Fruit fly (Drosophila melanogaster) whole organism, embryonic: ENCODE results near the gene rno.

ENCODE experiments used
- BEAF-32 ChIP-seq: fragments of 200-800 bp; sonication (Bioruptor generic); optimal IDR thresholded peaks from 3 replicates; lab custom pipeline; 2017; ENCODE audit warnings: missing biosample characterization, missing genetic modification characterization, mild to moderate bottlenecking, moderate library complexity, missing genetic modification reagents
- Bdp1 ChIP-seq: fragments of 200-800 bp; sonication (Bioruptor generic); optimal IDR thresholded peaks from 3 replicates; lab custom pipeline; 2016; ENCODE audit warnings: missing biosample characterization, missing genetic modification characterization
- Blimp-1 ChIP-seq: fragments of 200-800 bp; sonication (Bioruptor generic); optimal IDR thresholded peaks from 3 replicates; lab custom pipeline; 2018; ENCODE audit warnings: missing biosample characterization, missing genetic modification characterization, mild to moderate bottlenecking, moderate library complexity, missing genetic modification reagents
- CG10565 ChIP-seq: fragments of 200-800 bp; sonication (Bioruptor generic); optimal IDR thresholded peaks from 3 replicates; lab custom pipeline; 2016; ENCODE audit warnings: missing biosample characterization, mild to moderate bottlenecking, missing genetic modification characterization
- CG10959 ChIP-seq: fragments of 200-800 bp; sonication (Bioruptor generic); IDR thresholded peaks from 2 replicates; pipeline ENCODE4 v1.3.6; 2022; ENCODE audit warnings: missing biosample characterization, missing genetic modification characterization
- CG11093 ChIP-seq: fragments of 200-800 bp; sonication (Bioruptor generic); IDR thresholded peaks from 3 replicates; pipeline ENCODE4 v1.3.6; 2022; ENCODE audit warnings: missing biosample characterization, missing genetic modification characterization
- CG16779 ChIP-seq: fragments of 200-800 bp; sonication (Bioruptor generic); IDR thresholded peaks from 2 replicates; pipeline ENCODE4 v1.3.6; 2022; ENCODE audit warnings: missing biosample characterization, missing genetic modification characterization
- CG17568 ChIP-seq: fragments of 200-800 bp; sonication (Bioruptor generic); optimal IDR thresholded peaks from 2 replicates; lab custom pipeline; 2018; ENCODE audit warnings: missing biosample characterization, mild to moderate bottlenecking, missing genetic modification characterization, moderate library complexity
- CG18764 ChIP-seq: fragments of 200-800 bp; sonication (Bioruptor generic); optimal IDR thresholded peaks from 3 replicates; lab custom pipeline; 2016; ENCODE audit warnings: missing biosample characterization, missing genetic modification characterization
- CG30403 ChIP-seq: fragments of 200-800 bp; sonication (Bioruptor generic); optimal IDR thresholded peaks from 3 replicates; lab custom pipeline; 2016; ENCODE audit warnings: missing biosample characterization, missing genetic modification characterization
- CG31365 ChIP-seq: fragments of 200-800 bp; sonication (Bioruptor generic); optimal IDR thresholded peaks from 2 replicates; lab custom pipeline; 2018; ENCODE audit warnings: missing biosample characterization, mild to moderate bottlenecking, missing genetic modification characterization
- CG3281 ChIP-seq: fragments of 200-800 bp; sonication (Bioruptor generic); optimal IDR thresholded peaks from 3 replicates; lab custom pipeline; 2017; ENCODE audit warnings: missing biosample characterization, mild to moderate bottlenecking, missing genetic modification characterization
- CG42726 ChIP-seq: fragments of 200-800 bp; sonication (Bioruptor generic); IDR thresholded peaks from 2 replicates; pipeline ENCODE4 v1.3.6; 2022; ENCODE audit warnings: missing biosample characterization, missing genetic modification characterization; ENCODE audit not compliant: partially characterized antibody
- CG7839 ChIP-seq: fragments of 200-800 bp; sonication (Bioruptor generic); optimal IDR thresholded peaks from 3 replicates; lab custom pipeline; 2018; ENCODE audit warnings: missing biosample characterization, mild to moderate bottlenecking, missing genetic modification characterization, moderate library complexity
- CG8290 ChIP-seq, 3 experiments: fragments of 200-800 bp; sonication (Bioruptor generic); optimal IDR thresholded peaks; 2 replicates each; lab custom pipeline; 2016 to 2019; ENCODE audit warnings: missing biosample characterization in 3 of 3, missing genetic modification characterization in 3 of 3, mild to moderate bottlenecking in 2 of 3, moderate library complexity in 1 of 3
- Jarid2 ChIP-seq: fragments of 200-800 bp; sonication (Bioruptor generic); optimal IDR thresholded peaks from 3 replicates; lab custom pipeline; 2017; ENCODE audit warnings: mild to moderate bottlenecking, missing biosample characterization, missing genetic modification reagents, missing genetic modification characterization
- Lpt ChIP-seq: fragments of >200 bp; optimal IDR thresholded peaks from 2 replicates; lab custom pipeline; 2018; ENCODE audit warnings: missing biosample characterization, missing genetic modification characterization
- Med ChIP-seq: fragments of 200-800 bp; sonication (Bioruptor generic); peaks from one replicate; lab custom pipeline; 2016; ENCODE audit warnings: missing biosample characterization, missing genetic modification characterization, mild to moderate bottlenecking, inconsistent platforms, moderate library complexity
- Opbp ChIP-seq: fragments of 200-800 bp; sonication (Bioruptor generic); IDR thresholded peaks from 3 replicates; pipeline ENCODE4 v1.3.6; 2022; ENCODE audit warnings: missing biosample characterization, missing genetic modification characterization; ENCODE audit not compliant: partially characterized antibody
- Sox102F ChIP-seq: fragments of 200-800 bp; sonication (Bioruptor generic); optimal IDR thresholded peaks from 2 replicates; lab custom pipeline; 2018; ENCODE audit warnings: missing biosample characterization, mild to moderate bottlenecking, missing genetic modification characterization, moderate library complexity
- Taf1 ChIP-seq: fragments of 200-800 bp; sonication (Bioruptor generic); IDR thresholded peaks from 2 replicates; pipeline ENCODE4 v1.3.6; 2022; ENCODE audit warnings: missing biosample characterization, missing genetic modification characterization
- Tbp ChIP-seq: fragments of >200 bp; optimal IDR thresholded peaks from 2 replicates; lab custom pipeline; 2018; ENCODE audit warnings: missing biosample characterization, missing genetic modification characterization
- Trl ChIP-seq, 3 experiments: fragments of >200 bp in 2 of 3; fragments of 200-800 bp in 1 of 3; sonication (Bioruptor generic) in 1 of 3; optimal IDR thresholded peaks; 2 replicates in 1 of 3; 3 replicates in 2 of 3; lab custom pipeline; 2016 to 2017; ENCODE audit warnings: missing biosample characterization in 1 of 3, missing genetic modification characterization in 1 of 3
- caup ChIP-seq: fragments of 200-800 bp; sonication (Bioruptor generic); optimal IDR thresholded peaks from 3 replicates; lab custom pipeline; 2017; ENCODE audit warnings: missing biosample characterization, mild to moderate bottlenecking, missing genetic modification characterization, moderate library complexity; ENCODE audit not compliant: severe bottlenecking
- chinmo ChIP-seq: fragments of 200-800 bp; sonication (Bioruptor generic); IDR thresholded peaks from 4 replicates; pipeline ENCODE4 v1.3.6; 2022; ENCODE audit warnings: missing biosample characterization, missing genetic modification characterization; ENCODE audit not compliant: partially characterized antibody
- chm ChIP-seq: fragments of 200-800 bp; sonication (Bioruptor generic); IDR thresholded peaks from 2 replicates; pipeline ENCODE4 v1.3.6; 2022; ENCODE audit warnings: missing biosample characterization, missing genetic modification characterization
- ci ChIP-seq: fragments of 200-800 bp; sonication (Bioruptor generic); IDR thresholded peaks from 3 replicates; pipeline ENCODE4 v1.3.6; 2022; ENCODE audit warnings: missing biosample characterization, missing genetic modification characterization
- croc ChIP-seq: fragments of 200-800 bp; sonication (Bioruptor generic); conservative IDR thresholded peaks from 3 replicates; pipeline ENCODE4 v1.3.6; 2022; ENCODE audit warnings: missing biosample characterization, missing genetic modification characterization
- fd102C ChIP-seq: fragments of 200-800 bp; sonication (Bioruptor generic); optimal IDR thresholded peaks from 2 replicates; lab custom pipeline; 2018; ENCODE audit warnings: missing biosample characterization, mild to moderate bottlenecking, missing genetic modification characterization, moderate library complexity
- gcm2 ChIP-seq: fragments of 200-800 bp; sonication (Bioruptor generic); optimal IDR thresholded peaks from 2 replicates; lab custom pipeline; 2016; ENCODE audit warnings: missing biosample characterization, missing genetic modification characterization
- jumu ChIP-seq: fragments of 200-800 bp; sonication (Bioruptor generic); optimal IDR thresholded peaks from 3 replicates; lab custom pipeline; 2016; ENCODE audit warnings: missing biosample characterization, missing genetic modification characterization
- kni ChIP-seq: fragments of 200-800 bp; sonication (Bioruptor generic); optimal IDR thresholded peaks from 3 replicates; lab custom pipeline; 2017; ENCODE audit warnings: mild to moderate bottlenecking, missing biosample characterization, missing genetic modification reagents, missing genetic modification characterization
- lbe ChIP-seq: fragments of 200-800 bp; sonication (Bioruptor generic); optimal IDR thresholded peaks from 2 replicates; lab custom pipeline; 2016; ENCODE audit warnings: missing biosample characterization, mild to moderate bottlenecking, missing genetic modification characterization
- slp2 ChIP-seq: fragments of 200-800 bp; sonication (Bioruptor generic); optimal IDR thresholded peaks from 2 replicates; lab custom pipeline; 2016; ENCODE audit warnings: missing biosample characterization, missing genetic modification characterization
- sna ChIP-seq: fragments of 200-800 bp; sonication (Bioruptor generic); IDR thresholded peaks from 2 replicates; pipeline ENCODE4 v1.3.6; 2022; ENCODE audit warnings: missing biosample characterization, missing genetic modification characterization; ENCODE audit not compliant: partially characterized antibody
- zen2 ChIP-seq: fragments of 200-800 bp; sonication (Bioruptor generic); IDR thresholded peaks from 3 replicates; pipeline ENCODE4 v1.3.6; 2022; ENCODE audit warnings: missing biosample characterization, missing genetic modification characterization; ENCODE audit not compliant: partially characterized antibody

Gene rno

dm6 chr3L:184251-184650 is 15.3 kb downstream of the rno start, which contains the start of the genes CG34140, Mkp and Mtch (continued):
- TF ChIP-seq CG31365 (tag; lab: Kevin White, UChicago): no peak
- peak; percentile 97 for TF ChIP-seq BEAF-32 (GFP tag; lab: Kevin White, UChicago)
- peak; percentile 72 for TF ChIP-seq CG18764 (GFP tag; lab: Kevin White, UChicago)
- TF ChIP-seq slp2 (GFP tag; lab: Kevin White, UChicago): peak; percentile 70

- no peak for TF ChIP-seq CG8290 (GFP tag; optimal IDR thresholded peaks at IDR 0.05; lab: Kevin White, UChicago)
- TF ChIP-seq CG8290 (tag; optimal IDR thresholded peaks at IDR 0.05; lab: Kevin White, UChicago): peak in 1 of 2 experiments; percentile 17
- TF ChIP-seq CG42726 (GFP tag; lab: Robert Waterston, UW): 0 out of 2 replicates have a peak, but pooled peaks have one; percentile 42
- TF ChIP-seq sna: no peak
- no peak for TF ChIP-seq fd102C (GFP tag; lab: Kevin White, UChicago)
- TF ChIP-seq chinmo (GFP tag; lab: Robert Waterston, UW): 0 out of 4 replicates have a peak, but pooled peaks have one; percentile 3
- no peak for TF ChIP-seq Sox102F (GFP tag; lab: Kevin White, UChicago)
- peak; percentile 16 for TF ChIP-seq Blimp-1 (GFP tag; lab: Kevin White, UChicago)
- TF ChIP-seq Tbp (GFP tag; lab: Kevin White, UChicago): no peak
- peak; percentile 41 for TF ChIP-seq kni
- no peak for TF ChIP-seq jumu (GFP tag; lab: Kevin White, UChicago)
- no peak for TF ChIP-seq CG10565 (GFP tag; lab: Kevin White, UChicago)
- 0 out of 2 replicates have a peak, but pooled peaks have one; percentile 45 for TF ChIP-seq chm
- no peak for TF ChIP-seq Bdp1 (GFP tag; lab: Kevin White, UChicago)
- TF ChIP-seq CG17568 (GFP tag; lab: Kevin White, UChicago): no peak
- peak; percentile 1; the same call in 1 of the 3 replicates for TF ChIP-seq ci (GFP tag; lab: Robert Waterston, UW)
- no peak for TF ChIP-seq lbe (GFP tag; lab: Kevin White, UChicago)
- peak; percentile 41; the same call in 1 of the 2 replicates for TF ChIP-seq CG16779 (GFP tag; lab: Robert Waterston, UW)
- no peak for TF ChIP-seq CG7839 (tag; lab: Kevin White, UChicago)
- peak; percentile 34; the same call in 1 of the 3 replicates for TF ChIP-seq Opbp (GFP tag; lab: Robert Waterston, UW)
- TF ChIP-seq CG3281: no peak
- TF ChIP-seq gcm2 (GFP tag; lab: Kevin White, UChicago): no peak
- TF ChIP-seq zen2: no peak
- peak; percentile 6 for TF ChIP-seq caup (GFP tag; lab: Kevin White, UChicago)
- TF ChIP-seq Trl (optimal IDR thresholded peaks at IDR 0.05; lab: Kevin White, UChicago): peak in 1 of 2 experiments; percentile 27
- no peak for TF ChIP-seq Trl (GFP tag; optimal IDR thresholded peaks at IDR 0.05; lab: Kevin White, UChicago)
- TF ChIP-seq Jarid2 (GFP tag; lab: Kevin White, UChicago): peak; percentile 75
- TF ChIP-seq croc: no peak
- TF ChIP-seq CG11093 (GFP tag; lab: Robert Waterston, UW): no peak
- no peak for TF ChIP-seq Taf1 (GFP tag; lab: Robert Waterston, UW)
- TF ChIP-seq CG30403 (GFP tag; lab: Kevin White, UChicago): no peak
- TF ChIP-seq Med (GFP tag; lab: Kevin White, UChicago): peak; percentile 57
- no peak for TF ChIP-seq Lpt (GFP tag; lab: Kevin White, UChicago)
- TF ChIP-seq CG10959 (GFP tag; lab: Robert Waterston, UW): no peak
Observed at dm6 chr3L:180262-180543, 19.4 kb downstream of the rno start.
